Worm (Caenorhabditis elegans) whole organism, midembryonic: ENCODE data around the gene odr-10.

Experiments used
- flt-1 ChIP-seq: fragments of 200-800 bp; sonication (Bioruptor generic); IDR thresholded peaks from 2 replicates; pipeline ENCODE4 v1.3.6; 2022; ENCODE audit warnings: missing genetic modification characterization, missing compliant biosample characterization
- med-1 ChIP-seq: sonication (generic microtip); optimal IDR thresholded peaks from 2 replicates; lab custom pipeline; 2017; ENCODE audit warnings: missing genetic modification characterization, mild to moderate bottlenecking, missing compliant biosample characterization, antibody characterized with exemption, missing genetic modification reagents; ENCODE audit not compliant: insufficient read depth

- TF ChIP-seq med-1 (GFP tag; lab: Kevin White, UChicago) (no peak), flt-1 (GFP tag; lab: Robert Waterston, UW) (no peak)
Measured at ce11 chrX:6861564-6861963, 4.2 kb downstream of the odr-10 start.
